Worm (Caenorhabditis elegans): ENCODE measurements around the gene F11D5.6.

- TF ChIP-seq nhr-28 (tag; optimal IDR thresholded peaks at IDR 0.05) (no peak), lin-13 (tag; optimal IDR thresholded peaks at IDR 0.05) (no peak), snpc-4 (tag; optimal IDR thresholded peaks at IDR 0.05) (no peak), elt-1 (tag; optimal IDR thresholded peaks at IDR 0.05; ENCODE audit: borderline replicate concordance, insufficient read depth) (no peak), unc-62 (GFP tag; optimal IDR thresholded peaks at IDR 0.05) (no peak), sptf-1 (tag; optimal IDR thresholded peaks at IDR 0.05) (no peak)
Measured at ce11 chrX:3306594-3307296, 19.3 kb downstream of the F11D5.6 start.
